Fruit fly (Drosophila melanogaster): Measurements from ENCODE around the gene sog.

The sog gene

DNA sequence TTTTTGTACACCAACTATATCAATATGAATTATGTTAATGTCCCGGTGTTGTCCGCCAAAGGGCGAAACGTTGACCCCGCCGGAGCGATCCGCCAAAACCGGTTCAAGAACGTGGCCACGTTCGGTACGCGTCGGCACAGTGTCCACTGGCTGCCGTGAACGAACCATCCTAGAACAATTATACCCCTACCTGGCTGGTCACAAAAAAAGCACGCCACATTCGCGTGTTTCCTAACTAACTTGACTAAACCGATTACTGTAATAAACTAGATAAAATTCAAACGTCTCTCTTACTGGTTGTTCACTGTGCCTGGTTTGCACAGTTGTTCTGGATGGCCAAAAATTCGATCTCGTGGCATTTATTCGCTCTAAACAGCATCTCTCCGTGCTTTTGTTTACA, 53.7 kb downstream of the sog start (continued):
- TF ChIP-seq pita (GFP tag; optimal IDR thresholded peaks at IDR 0.05) (no peak), CG32767 (GFP tag; IDR thresholded peaks at IDR 0.05) (peak; percentile 76; the same call in 1 of the 2 replicates), ase (GFP tag; IDR thresholded peaks at IDR 0.05) (peak; percentile 86), CG10654 (GFP tag; optimal IDR thresholded peaks at IDR 0.05) (peak; percentile 82), ind (GFP tag; optimal IDR thresholded peaks at IDR 0.05) (peak; percentile 94), Side (GFP tag; optimal IDR thresholded peaks at IDR 0.05) (peak; percentile 94), lola (GFP tag; optimal IDR thresholded peaks at IDR 0.05) (peak in 1 of 3 experiments; percentile 82), CHES-1-like (GFP tag; optimal IDR thresholded peaks at IDR 0.05) (peak; percentile 92), Fer1 (GFP tag; optimal IDR thresholded peaks at IDR 0.05) (peak; percentile 91), CG10543 (GFP tag; optimal IDR thresholded peaks at IDR 0.05) (peak; percentile 88), CG7372 (GFP tag; IDR thresholded peaks at IDR 0.05) (peak; percentile 92), luna (GFP tag; optimal IDR thresholded peaks at IDR 0.05) (peak; percentile 88), CG18011 (GFP tag; optimal IDR thresholded peaks at IDR 0.05) (peak; percentile 76), Rfx (GFP tag; IDR thresholded peaks at IDR 0.05) (peak; percentile 98), az2 (GFP tag; optimal IDR thresholded peaks at IDR 0.05) (peak; percentile 92), Aef1 (GFP tag; IDR thresholded peaks at IDR 0.05) (peak; percentile 93), CG32772 (GFP tag; IDR thresholded peaks at IDR 0.05) (peak; percentile 91), CG16863 (GFP tag; optimal IDR thresholded peaks at IDR 0.05) (peak; percentile 91), sqz (GFP tag; optimal IDR thresholded peaks at IDR 0.05) (no peak), trem (tag; optimal IDR thresholded peaks at IDR 0.05) (peak; percentile 70), CG17359 (tag; optimal IDR thresholded peaks at IDR 0.05) (peak; percentile 87), CG16815 (GFP tag; optimal IDR thresholded peaks at IDR 0.05) (peak; percentile 89), phol (tag; optimal IDR thresholded peaks at IDR 0.05) (peak; percentile 84), Pdp1 (GFP tag; optimal IDR thresholded peaks at IDR 0.05) (peak; percentile 89 to 93), Neu2 (GFP tag; optimal IDR thresholded peaks at IDR 0.05; ENCODE audit: borderline replicate concordance) (peak; percentile 40), knrl (GFP tag; IDR thresholded peaks at IDR 0.05; ENCODE audit: partially characterized antibody) (no peak), Gsc (GFP tag; IDR thresholded peaks at IDR 0.05) (peak; percentile 83), D (optimal IDR thresholded peaks at IDR 0.05) (no peak), D (GFP tag; optimal IDR thresholded peaks at IDR 0.05) (peak; percentile 87), CG17328 (GFP tag; IDR thresholded peaks at IDR 0.05) (peak; percentile 93), CG10565 (GFP tag; optimal IDR thresholded peaks at IDR 0.05) (peak; percentile 62), CG34422 (GFP tag; IDR thresholded peaks at IDR 0.05) (peak; percentile 94), HLH54F (GFP tag; optimal IDR thresholded peaks at IDR 0.05) (peak; percentile 94), sob (GFP tag; IDR thresholded peaks at IDR 0.05) (peak; percentile 95), CG12219 (GFP tag; optimal IDR thresholded peaks at IDR 0.05) (peak; percentile 91), CG18619 (GFP tag; optimal IDR thresholded peaks at IDR 0.05) (peak; percentile 89), eyg (GFP tag; optimal IDR thresholded peaks at IDR 0.05) (peak; percentile 84), CG34376 (GFP tag; optimal IDR thresholded peaks at IDR 0.05) (peak; percentile 79), CG14965 (GFP tag; optimal IDR thresholded peaks at IDR 0.05; ENCODE audit: borderline replicate concordance) (peak; percentile 57), Optix (GFP tag; IDR thresholded peaks at IDR 0.05) (peak; percentile 86), Myb (GFP tag; optimal IDR thresholded peaks at IDR 0.05) (peak; percentile 82), CG7556 (GFP tag; optimal IDR thresholded peaks at IDR 0.05) (peak; percentile 85), CG5953 (GFP tag; IDR thresholded peaks at IDR 0.05) (peak; percentile 84), CG15479 (GFP tag; optimal IDR thresholded peaks at IDR 0.05) (peak; percentile 0), CkIIα-i1 (GFP tag; IDR thresholded peaks at IDR 0.05) (peak; percentile 52; the same call in 1 of the 2 replicates), Jarid2 (GFP tag; optimal IDR thresholded peaks at IDR 0.05) (no peak), ftz-f1 (GFP tag; optimal IDR thresholded peaks at IDR 0.05) (peak; percentile 73), CG1603 (tag; optimal IDR thresholded peaks at IDR 0.05) (peak; percentile 94), CG16813 (GFP tag; IDR thresholded peaks at IDR 0.05; ENCODE audit: partially characterized antibody) (no peak), CG5245 (GFP tag; optimal IDR thresholded peaks at IDR 0.05) (peak; percentile 92), CG2678 (tag; optimal IDR thresholded peaks at IDR 0.05) (peak; percentile 93)
